Fruit fly (Drosophila melanogaster): ENCODE results near the gene Smr.

- TF ChIP-seq CG8359 (GFP tag; optimal IDR thresholded peaks at IDR 0.05; ENCODE audit: borderline replicate concordance) = no peak
- no peak for TF ChIP-seq chinmo (GFP tag; IDR thresholded peaks at IDR 0.05; ENCODE audit: partially characterized antibody)
- TF ChIP-seq CG34376 (GFP tag; optimal IDR thresholded peaks at IDR 0.05) = peak; percentile 35
- no peak for TF ChIP-seq fd64A (GFP tag; optimal IDR thresholded peaks at IDR 0.05)
- no peak for TF ChIP-seq MBD-R2 (GFP tag; IDR thresholded peaks at IDR 0.05)
- TF ChIP-seq CG4617 (GFP tag; optimal IDR thresholded peaks at IDR 0.05; ENCODE audit: borderline replicate concordance) = no peak
- no peak for TF ChIP-seq Sin3A (optimal IDR thresholded peaks at IDR 0.05)
- no peak for TF ChIP-seq CG7357 (GFP tag; IDR thresholded peaks at IDR 0.05)
- no peak for TF ChIP-seq trh (GFP tag; optimal IDR thresholded peaks at IDR 0.05)
- no peak for TF ChIP-seq HHEX (GFP tag; optimal IDR thresholded peaks at IDR 0.05)
Measured at dm6 chrX:12675798-12676553, 66.4 kb downstream of the Smr start.
